Worm (Caenorhabditis elegans): ENCODE results near the gene B0348.2.

B0348.2 gene

DNA sequence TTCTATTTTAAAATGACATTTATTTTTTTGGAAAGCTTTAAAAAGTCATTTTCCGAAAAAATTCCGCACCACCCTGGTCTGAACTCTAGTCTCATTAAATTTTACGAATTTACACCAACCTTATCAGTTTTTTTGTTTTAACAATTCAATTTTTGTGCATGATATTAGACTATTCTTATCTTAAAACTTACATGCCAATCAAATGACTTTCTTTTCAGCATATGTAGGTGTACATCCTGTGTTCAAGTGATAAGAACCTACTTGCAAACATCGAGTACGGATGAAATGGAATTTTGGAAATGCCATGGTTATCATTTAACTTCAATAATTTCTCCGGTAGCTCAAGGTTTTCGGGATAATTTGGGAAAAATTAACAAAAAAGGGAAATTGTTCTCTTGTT lies 2.7 kb downstream of the B0348.2 start:
- TF ChIP-seq unc-62 (GFP tag; optimal IDR thresholded peaks at IDR 0.05): no peak

- no peak for TF ChIP-seq unc-62 (GFP tag; optimal IDR thresholded peaks at IDR 0.05)
These were observed 3.5 kb downstream of the B0348.2 start, which contains the start of gene B0348.1 for ce11 chrV:48622-49021. Gene B0348.1 (plus strand): TSS chrV:48922.

- TF ChIP-seq unc-62 (GFP tag; optimal IDR thresholded peaks at IDR 0.05): no peak
These were observed 8.2 kb downstream of the B0348.2 start for ce11 chrV:53286-53685.

- TF ChIP-seq unc-62 (GFP tag; optimal IDR thresholded peaks at IDR 0.05): no peak
These were observed 10.8 kb downstream of the B0348.2 start, which contains the start of gene srt-52 for ce11 chrV:55946-56345. Gene srt-52 (minus strand): TSS chrV:56046.

ce11 chrV:58971-59370 lies 13.9 kb downstream of the B0348.2 start, which contains the start of gene cyp-29A3:
Gene cyp-29A3 (plus strand): TSS chrV:59239.
- TF ChIP-seq unc-62 (GFP tag; optimal IDR thresholded peaks at IDR 0.05): no peak

- no peak for TF ChIP-seq unc-62 (GFP tag; optimal IDR thresholded peaks at IDR 0.05)
These were observed 18.8 kb downstream of the B0348.2 start for ce11 chrV:63887-64286.

DNA sequence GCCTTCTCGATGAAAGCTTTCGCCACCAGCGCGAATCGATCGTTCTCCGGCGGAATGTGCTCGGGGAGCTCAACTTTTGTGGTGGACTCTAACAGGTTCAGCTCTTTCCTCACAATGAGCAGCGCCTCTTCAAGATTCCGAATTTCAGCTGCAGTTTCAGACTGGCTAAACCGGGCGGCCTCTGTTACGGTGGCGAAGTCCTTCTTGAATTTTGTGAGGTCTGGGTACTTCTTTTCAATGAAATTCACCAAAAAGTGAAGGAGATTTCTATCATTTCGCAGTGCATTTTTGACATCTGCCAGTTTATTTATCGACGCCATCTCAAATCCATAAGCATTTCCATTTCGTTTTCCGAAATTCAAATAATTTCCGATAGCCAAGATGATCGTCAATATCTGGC lies 21.4 kb downstream of the B0348.2 start:
- no peak for TF ChIP-seq unc-62 (GFP tag; optimal IDR thresholded peaks at IDR 0.05)

DNA sequence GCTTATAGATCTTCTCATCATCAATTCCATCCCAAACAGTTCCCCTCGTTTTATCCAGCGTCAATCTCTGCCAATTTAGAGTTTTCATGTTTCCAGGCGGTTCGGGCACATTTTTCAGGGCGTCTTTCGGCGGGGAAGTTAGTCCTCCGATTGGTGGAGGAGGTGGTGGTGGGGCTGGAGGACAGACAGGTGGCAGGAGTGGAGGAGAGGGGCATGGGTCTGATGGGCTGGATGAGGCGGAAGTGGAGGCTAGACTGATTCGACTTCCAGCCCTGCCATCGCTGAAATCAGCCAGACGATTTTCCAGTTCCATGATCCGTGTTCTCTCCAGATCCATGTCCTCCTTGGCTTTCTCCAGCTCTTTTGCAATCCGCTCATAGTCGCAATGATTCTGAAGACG lies 23.0 kb downstream of the B0348.2 start:
- no peak for TF ChIP-seq unc-62 (GFP tag; optimal IDR thresholded peaks at IDR 0.05)

DNA sequence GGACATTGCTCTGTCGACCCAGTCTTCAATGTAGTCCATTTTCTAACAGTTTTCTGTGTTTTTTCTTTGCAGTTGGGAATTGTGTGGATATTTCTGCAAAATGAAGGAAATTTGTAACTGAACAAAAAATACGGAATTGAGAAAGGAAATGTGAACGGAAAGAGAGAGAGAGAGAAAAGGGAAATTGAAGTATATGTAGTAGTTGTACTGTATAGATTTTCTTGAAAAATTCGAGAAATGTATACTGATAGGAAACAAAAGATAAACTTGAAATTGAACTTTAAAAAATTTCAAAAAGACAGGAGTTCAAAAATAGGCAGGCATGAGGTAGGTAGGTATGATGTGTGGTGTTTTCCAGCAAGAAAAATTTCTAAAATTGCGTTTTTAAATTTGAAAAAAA lies 38.6 kb downstream of the B0348.2 start, which contains the start of gene daam-1:
TSS of gene daam-1 (minus strand) at position 101 of the 400 bp plus-strand sequence.
- TF ChIP-seq unc-62 (GFP tag; optimal IDR thresholded peaks at IDR 0.05): no peak
